Worm (Caenorhabditis elegans): ENCODE measurements around the gene srsx-7.

srsx-7 gene

ce11 chrV:7925483-7925882, at the start of gene srsx-7:
TSS of gene srsx-7 (plus strand) at chrV:7925783.
- no peak for TF ChIP-seq unc-62 (GFP tag; optimal IDR thresholded peaks at IDR 0.05)

ce11 chrV:7876881-7877475, 48.6 kb upstream of the srsx-7 start, which contains the start of gene F40A3.3:
TSS of gene F40A3.3 (plus strand) at chrV:7877444.
- TF ChIP-seq unc-62 (GFP tag; optimal IDR thresholded peaks at IDR 0.05): no peak

ce11 chrV:7878411-7878964, 47.1 kb upstream of the srsx-7 start, which contains the start of gene F40A3.2:
TSS of gene F40A3.2 (plus strand) at chrV:7878914.
- no peak for TF ChIP-seq unc-62 (GFP tag; optimal IDR thresholded peaks at IDR 0.05)

ce11 chrV:7884441-7884840, 41.1 kb upstream of the srsx-7 start:
- no peak for TF ChIP-seq unc-62 (GFP tag; optimal IDR thresholded peaks at IDR 0.05)

- TF ChIP-seq unc-62 (GFP tag; optimal IDR thresholded peaks at IDR 0.05): no peak
Observed at ce11 chrV:7888036-7888435, 37.5 kb upstream of the srsx-7 start.

- TF ChIP-seq unc-62 (GFP tag; optimal IDR thresholded peaks at IDR 0.05): no peak
Observed at ce11 chrV:7891230-7891629, 34.4 kb upstream of the srsx-7 start, which contains the start of gene F40A3.1. TSS of gene F40A3.1 (plus strand) at chrV:7891530.

ce11 chrV:7893812-7894381, 31.7 kb upstream of the srsx-7 start, which contains the start of gene F40A3.6:
TSS of gene F40A3.6 (minus strand) at chrV:7893862.
- no peak for TF ChIP-seq unc-62 (GFP tag; optimal IDR thresholded peaks at IDR 0.05)

- TF ChIP-seq unc-62 (GFP tag; optimal IDR thresholded peaks at IDR 0.05): no peak
Observed at ce11 chrV:7899761-7900160, 25.8 kb upstream of the srsx-7 start, which contains the start of gene F40A3.7. TSS of gene F40A3.7 (minus strand) at chrV:7899861.

- TF ChIP-seq unc-62 (GFP tag; optimal IDR thresholded peaks at IDR 0.05): no peak
Observed at ce11 chrV:7901222-7901621, 24.4 kb upstream of the srsx-7 start.

- TF ChIP-seq unc-62 (GFP tag; optimal IDR thresholded peaks at IDR 0.05): no peak
Observed at ce11 chrV:7904389-7904788, 21.2 kb upstream of the srsx-7 start.

- no peak for TF ChIP-seq unc-62 (GFP tag; optimal IDR thresholded peaks at IDR 0.05)
Observed at ce11 chrV:7908431-7908830, 17.2 kb upstream of the srsx-7 start.

- no peak for TF ChIP-seq unc-62 (GFP tag; optimal IDR thresholded peaks at IDR 0.05)
Observed at ce11 chrV:7926784-7927183, 1.2 kb downstream of the srsx-7 start, which contains the start of gene srsx-6. TSS of gene srsx-6 (plus strand) at chrV:7927084.

ce11 chrV:7928660-7929059, 3.1 kb downstream of the srsx-7 start, which contains the start of gene srsx-5:
TSS of gene srsx-5 (plus strand) at chrV:7928960.
- no peak for TF ChIP-seq unc-62 (GFP tag; optimal IDR thresholded peaks at IDR 0.05)

ce11 chrV:7932998-7933397, 7.4 kb downstream of the srsx-7 start, which contains the start of gene ncx-10:
TSS of gene ncx-10 (minus strand) at chrV:7933098.
- no peak for TF ChIP-seq unc-62 (GFP tag; optimal IDR thresholded peaks at IDR 0.05)

- TF ChIP-seq unc-62 (GFP tag; optimal IDR thresholded peaks at IDR 0.05): no peak
Observed at ce11 chrV:7937152-7937551, 11.6 kb downstream of the srsx-7 start, which contains the start of gene srsx-3. TSS of gene srsx-3 (minus strand) at chrV:7937252.

ce11 chrV:7940299-7940698, 14.7 kb downstream of the srsx-7 start, which contains the start of gene srt-53:
TSS of gene srt-53 (minus strand) at chrV:7940399.
- TF ChIP-seq unc-62 (GFP tag; optimal IDR thresholded peaks at IDR 0.05): no peak

- TF ChIP-seq unc-62 (GFP tag; optimal IDR thresholded peaks at IDR 0.05): no peak
Observed at ce11 chrV:7943568-7943967, 18.0 kb downstream of the srsx-7 start, which contains the start of gene Y97E10B.1. TSS of gene Y97E10B.1 (plus strand) at chrV:7943868.

All from whole organism, dauer.